Fruit fly (Drosophila melanogaster): ENCODE measurements around the gene CG12948.

The CG12948 gene

DNA sequence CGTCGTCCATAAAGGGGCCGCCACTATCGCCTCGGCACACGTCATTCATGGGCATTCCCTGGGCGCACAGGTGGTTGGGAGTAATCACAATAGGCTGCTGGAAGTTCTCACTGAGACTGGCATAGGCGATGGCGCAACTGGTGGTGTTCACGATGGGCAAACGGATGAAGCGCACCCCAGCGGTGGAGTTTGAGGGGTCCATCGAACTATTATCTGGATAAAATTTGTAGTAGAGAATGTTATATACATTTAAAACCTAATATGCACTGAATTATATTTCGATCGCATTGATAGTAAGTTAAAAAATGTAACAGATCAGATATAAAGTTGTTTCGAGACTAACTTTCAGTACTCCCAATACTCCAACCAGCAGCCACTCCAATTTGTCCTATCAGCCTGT, 4.3 kb downstream of the CG12948 start, which contains the start of gene CG31415:
Gene CG31415, plus strand, starts transcription at position 301 of the 400 bp plus-strand sequence.
- TF ChIP-seq h (optimal IDR thresholded peaks at IDR 0.05) (no peak), insv (optimal IDR thresholded peaks at IDR 0.05) (no peak), ttk (optimal IDR thresholded peaks at IDR 0.05) (no peak), Sin3A (optimal IDR thresholded peaks at IDR 0.05) (no peak), Myc (optimal IDR thresholded peaks at IDR 0.05) (no peak), psq (optimal IDR thresholded peaks at IDR 0.05) (no peak)

dm6 chr3R:9740713-9741112, 6.8 kb downstream of the CG12948 start, which contains the start of gene Pnn:
Pnn (plus strand) TSS chr3R:9740899.
- TF ChIP-seq insv (optimal IDR thresholded peaks at IDR 0.05), result no peak

dm6 chr3R:9739793-9740192, 7.8 kb downstream of the CG12948 start, which contains the start of gene side-VII:
side-VII (minus strand) TSS chr3R:9739979.
- TF ChIP-seq ttk (optimal IDR thresholded peaks at IDR 0.05), result no peak
- TF ChIP-seq insv (optimal IDR thresholded peaks at IDR 0.05), result no peak
- no peak for TF ChIP-seq h (optimal IDR thresholded peaks at IDR 0.05)
- no peak for TF ChIP-seq Myc (optimal IDR thresholded peaks at IDR 0.05)
- TF ChIP-seq psq (optimal IDR thresholded peaks at IDR 0.05), result no peak
- no peak for TF ChIP-seq Sin3A (optimal IDR thresholded peaks at IDR 0.05)

DNA sequence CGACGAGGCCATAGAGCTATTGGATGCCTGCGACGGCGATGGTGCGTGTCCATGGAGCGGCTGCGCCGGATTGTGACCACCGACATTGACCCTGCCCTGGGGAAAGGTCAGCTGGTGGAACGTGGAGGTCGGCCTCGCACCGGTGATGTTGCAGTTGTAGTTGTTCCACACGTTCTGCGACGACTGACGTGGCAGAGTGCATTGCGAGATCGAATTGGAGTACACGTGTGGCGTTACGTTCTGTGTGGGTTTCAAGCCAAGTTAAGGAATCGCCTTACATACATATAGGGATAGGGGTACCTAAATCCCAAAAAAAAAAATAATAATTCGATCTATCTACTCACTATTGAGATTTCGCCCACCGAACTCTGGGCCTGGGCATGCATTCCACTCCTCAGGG, 12.4 kb downstream of the CG12948 start:
- no peak for TF ChIP-seq insv (optimal IDR thresholded peaks at IDR 0.05)
- no peak for TF ChIP-seq psq (optimal IDR thresholded peaks at IDR 0.05)
- TF ChIP-seq ttk (optimal IDR thresholded peaks at IDR 0.05), result no peak
- TF ChIP-seq Myc (optimal IDR thresholded peaks at IDR 0.05), result no peak
- no peak for TF ChIP-seq Sin3A (optimal IDR thresholded peaks at IDR 0.05)
- no peak for TF ChIP-seq h (optimal IDR thresholded peaks at IDR 0.05)

DNA sequence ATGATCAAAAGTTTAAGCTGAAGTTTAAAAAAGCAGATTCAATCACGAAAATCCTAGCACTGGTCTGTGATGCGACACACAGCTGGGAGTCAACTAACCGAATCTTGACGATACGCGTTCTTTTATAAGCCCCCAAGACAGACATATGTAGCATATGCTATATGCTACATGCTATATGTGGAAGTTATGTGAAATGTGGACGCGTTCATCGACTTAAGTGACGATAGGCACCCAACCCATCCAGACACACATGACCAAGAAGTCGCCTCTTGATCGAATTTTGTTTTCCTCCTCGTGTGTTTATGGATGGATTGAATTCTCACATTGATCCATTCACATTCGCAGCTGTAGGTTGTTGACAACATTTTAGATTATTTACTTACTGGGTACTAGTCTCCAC, 14.4 kb downstream of the CG12948 start, which contains the start of gene alphaTub85E:
Gene alphaTub85E, minus strand, starts transcription at position 101 of the 400 bp plus-strand sequence.
- TF ChIP-seq ttk (optimal IDR thresholded peaks at IDR 0.05) (no peak), psq (optimal IDR thresholded peaks at IDR 0.05) (no peak), insv (optimal IDR thresholded peaks at IDR 0.05) (no peak), Myc (optimal IDR thresholded peaks at IDR 0.05) (no peak), h (optimal IDR thresholded peaks at IDR 0.05) (no peak), Sin3A (optimal IDR thresholded peaks at IDR 0.05) (no peak)

- no peak for TF ChIP-seq h (optimal IDR thresholded peaks at IDR 0.05)
- no peak for TF ChIP-seq insv (optimal IDR thresholded peaks at IDR 0.05)
- no peak for TF ChIP-seq Myc (optimal IDR thresholded peaks at IDR 0.05)
- no peak for TF ChIP-seq Sin3A (optimal IDR thresholded peaks at IDR 0.05)
Measured at dm6 chr3R:9730784-9731183, 16.8 kb downstream of the CG12948 start, which contains the start of gene FoxP. FoxP (minus strand) TSS chr3R:9730872.

dm6 chr3R:9725121-9725956, 22.2 kb downstream of the CG12948 start, which contains the start of gene hyd:
hyd (minus strand) TSS chr3R:9725615.
- no peak for TF ChIP-seq insv (optimal IDR thresholded peaks at IDR 0.05)
- TF ChIP-seq h (optimal IDR thresholded peaks at IDR 0.05), result no peak
- TF ChIP-seq Sin3A (optimal IDR thresholded peaks at IDR 0.05), result no peak
- TF ChIP-seq ttk (optimal IDR thresholded peaks at IDR 0.05), result no peak
- TF ChIP-seq psq (optimal IDR thresholded peaks at IDR 0.05), result no peak
- no peak for TF ChIP-seq Myc (optimal IDR thresholded peaks at IDR 0.05)

DNA sequence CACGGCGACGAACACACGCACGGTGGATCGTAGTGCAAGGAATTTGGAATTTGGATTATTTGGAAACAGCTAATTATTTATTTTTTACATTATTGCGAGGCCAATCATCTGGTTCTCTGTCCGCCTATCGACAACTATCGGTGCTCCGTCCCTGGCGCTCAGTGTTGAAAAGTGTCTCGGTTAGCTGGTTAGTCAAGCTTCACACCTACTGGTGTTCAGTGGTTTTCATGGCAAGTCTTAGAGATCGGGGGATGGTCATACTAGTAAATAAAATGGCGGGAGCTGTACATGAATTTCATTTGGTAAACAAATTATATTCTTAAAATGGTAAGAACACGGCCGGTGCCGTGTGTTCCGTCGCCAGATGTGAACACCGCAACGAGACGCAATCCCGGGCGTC, 36.7 kb downstream of the CG12948 start, which contains the start of the genes trbd and dmt:
Gene trbd, minus strand, starts transcription at position 152 of the 400 bp plus-strand sequence.
Gene dmt, plus strand, starts transcription at position 257 of the 400 bp plus-strand sequence.
- TF ChIP-seq h (optimal IDR thresholded peaks at IDR 0.05), result no peak
- no peak for TF ChIP-seq Sin3A (optimal IDR thresholded peaks at IDR 0.05)
- TF ChIP-seq insv (optimal IDR thresholded peaks at IDR 0.05), result no peak
- no peak for TF ChIP-seq ttk (optimal IDR thresholded peaks at IDR 0.05)
- TF ChIP-seq Myc (optimal IDR thresholded peaks at IDR 0.05), result no peak
- TF ChIP-seq psq (optimal IDR thresholded peaks at IDR 0.05), result no peak

dm6 chr3R:9710228-9710627, 37.3 kb downstream of the CG12948 start:
- TF ChIP-seq ttk (optimal IDR thresholded peaks at IDR 0.05), result no peak
- no peak for TF ChIP-seq Sin3A (optimal IDR thresholded peaks at IDR 0.05)
- TF ChIP-seq psq (optimal IDR thresholded peaks at IDR 0.05), result no peak
- TF ChIP-seq insv (optimal IDR thresholded peaks at IDR 0.05), result no peak
- no peak for TF ChIP-seq h (optimal IDR thresholded peaks at IDR 0.05)
- TF ChIP-seq Myc (optimal IDR thresholded peaks at IDR 0.05), result no peak

DNA sequence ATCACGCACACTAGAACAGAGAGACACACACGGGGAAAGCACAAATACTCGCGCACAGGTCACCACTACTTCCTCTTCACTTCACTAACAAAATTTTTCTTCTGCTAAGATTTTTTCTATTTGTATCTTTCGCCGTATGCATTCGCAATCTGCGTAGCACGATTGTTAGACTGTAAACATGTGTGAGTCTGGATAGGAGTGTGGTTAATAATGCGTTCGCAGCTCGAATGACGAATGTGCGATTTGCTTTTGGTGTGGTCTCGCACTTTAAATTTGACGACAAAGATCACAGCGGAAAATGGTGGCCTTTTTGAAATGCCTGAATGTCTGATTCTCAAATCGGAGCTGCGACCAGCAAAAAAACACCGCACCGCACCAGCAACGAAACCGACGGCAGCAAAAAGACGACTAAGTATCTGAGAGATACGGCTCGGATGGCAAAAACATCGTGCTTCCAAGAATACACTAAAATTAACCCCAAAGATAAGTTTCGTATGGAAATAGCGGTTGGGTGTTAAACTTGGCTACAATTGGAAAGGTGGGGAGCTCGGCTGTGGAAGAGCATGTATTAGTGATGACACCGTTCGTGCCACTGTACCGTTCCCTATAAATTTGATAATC, 42.4 kb downstream of the CG12948 start, which contains the start of gene Unc-115a:
Gene Unc-115a, minus strand, starts transcription at position 410 of the 621 bp plus-strand sequence.
- TF ChIP-seq Sin3A (optimal IDR thresholded peaks at IDR 0.05) (no peak), Myc (optimal IDR thresholded peaks at IDR 0.05) (no peak), insv (optimal IDR thresholded peaks at IDR 0.05) (no peak), h (optimal IDR thresholded peaks at IDR 0.05) (no peak), ttk (optimal IDR thresholded peaks at IDR 0.05) (no peak), psq (optimal IDR thresholded peaks at IDR 0.05) (no peak)

DNA sequence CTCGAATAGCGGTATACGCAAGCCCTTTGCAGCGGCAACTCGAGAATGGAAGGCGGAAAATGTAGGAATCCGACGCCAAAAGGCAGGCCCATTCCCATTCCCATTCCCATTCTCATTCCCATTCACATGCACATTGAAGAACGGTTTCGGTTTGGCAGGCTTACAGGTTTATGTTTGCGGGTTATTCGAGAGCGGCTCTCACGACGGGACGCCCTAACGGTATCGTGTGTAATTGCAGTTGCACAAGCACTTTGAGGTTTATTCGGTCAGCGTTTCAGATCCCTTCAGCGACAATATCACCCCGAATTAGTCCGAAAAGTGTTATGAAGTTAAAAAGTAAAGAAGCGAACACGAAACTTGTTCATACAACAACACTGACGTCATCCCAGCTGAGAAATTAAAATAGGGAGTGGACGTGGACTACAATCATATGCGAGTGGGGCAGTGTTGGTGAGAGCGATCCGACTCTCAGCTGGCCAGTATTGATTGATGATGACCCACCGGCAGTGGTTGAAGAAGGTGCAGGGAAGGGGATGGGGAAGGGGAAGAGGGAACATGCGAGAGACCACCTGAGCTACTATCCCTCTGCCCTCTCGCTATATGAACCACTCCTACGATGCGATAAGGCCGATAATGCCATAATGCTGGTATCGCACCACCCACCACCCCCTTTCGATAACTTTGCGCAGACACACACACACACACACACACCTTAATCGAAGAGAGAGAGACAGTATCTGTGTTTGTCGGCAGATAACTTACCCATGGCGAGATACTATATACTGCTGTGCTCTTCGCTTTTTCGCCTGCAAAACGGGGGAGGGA, 43.1 kb downstream of the CG12948 start:
- TF ChIP-seq Sin3A (optimal IDR thresholded peaks at IDR 0.05) (no peak), ttk (optimal IDR thresholded peaks at IDR 0.05) (no peak), insv (optimal IDR thresholded peaks at IDR 0.05) (no peak), psq (optimal IDR thresholded peaks at IDR 0.05) (no peak), h (optimal IDR thresholded peaks at IDR 0.05) (no peak), Myc (optimal IDR thresholded peaks at IDR 0.05) (no peak)
